Fruit fly (Drosophila melanogaster) whole organism, prepupa: ENCODE results near the gene mio.

Experiments
- CG10631 ChIP-seq: fragments of 200-800 bp; sonication (Bioruptor generic); optimal IDR thresholded peaks from 2 replicates; lab custom pipeline; 2016; ENCODE audit warnings: missing biosample characterization, missing genetic modification characterization
- CG11294 ChIP-seq: fragments of 200-800 bp; sonication (Bioruptor generic); IDR thresholded peaks from 2 replicates; pipeline ENCODE4 v1.3.6; 2022; ENCODE audit warnings: missing biosample characterization, missing genetic modification characterization
- CG1621 ChIP-seq: fragments of 200-800 bp; sonication (Bioruptor generic); optimal IDR thresholded peaks from 3 replicates; lab custom pipeline; 2018; ENCODE audit warnings: missing biosample characterization, mild to moderate bottlenecking, missing genetic modification characterization
- CG16779 ChIP-seq: fragments of 200-800 bp; sonication (Bioruptor generic); optimal IDR thresholded peaks from 3 replicates; lab custom pipeline; 2017; ENCODE audit warnings: missing biosample characterization, mild to moderate bottlenecking, missing genetic modification characterization
- CG34406 ChIP-seq: fragments of 200-800 bp; sonication (Bioruptor generic); optimal IDR thresholded peaks from 3 replicates; lab custom pipeline; 2016; ENCODE audit warnings: missing biosample characterization, missing genetic modification characterization
- CG3919 ChIP-seq: fragments of 200-800 bp; sonication (Bioruptor generic); optimal IDR thresholded peaks from 3 replicates; lab custom pipeline; 2016; ENCODE audit warnings: missing biosample characterization, missing genetic modification characterization
- CG4318 ChIP-seq: fragments of 200-800 bp; sonication (Bioruptor generic); optimal IDR thresholded peaks from 3 replicates; lab custom pipeline; 2017; ENCODE audit warnings: missing biosample characterization, mild to moderate bottlenecking, missing genetic modification characterization
- CG6163 ChIP-seq: fragments of 200-800 bp; sonication (Bioruptor generic); IDR thresholded peaks from 3 replicates; pipeline ENCODE4 v1.3.6; 2022; ENCODE audit warnings: missing biosample characterization, missing genetic modification characterization
- CG6808 ChIP-seq: fragments of 200-800 bp; sonication (Bioruptor generic); optimal IDR thresholded peaks from 3 replicates; lab custom pipeline; 2017; ENCODE audit warnings: missing biosample characterization, missing genetic modification characterization, mild to moderate bottlenecking, moderate library complexity, missing genetic modification reagents
- CG8632 ChIP-seq: fragments of 200-800 bp; sonication (Bioruptor generic); optimal IDR thresholded peaks from 3 replicates; lab custom pipeline; 2016; ENCODE audit warnings: missing biosample characterization, missing genetic modification characterization
- CG9139 ChIP-seq: fragments of 200-800 bp; sonication (Bioruptor generic); optimal IDR thresholded peaks from 3 replicates; lab custom pipeline; 2017; ENCODE audit warnings: missing biosample characterization, mild to moderate bottlenecking, missing genetic modification characterization
- Eip75B ChIP-seq: fragments of 200-800 bp; sonication (Bioruptor generic); optimal IDR thresholded peaks from 3 replicates; lab custom pipeline; 2016; ENCODE audit warnings: missing biosample characterization, missing genetic modification characterization
- Eip78C ChIP-seq: fragments of 200-800 bp; sonication (Bioruptor generic); peaks from one replicate; lab custom pipeline; 2016; ENCODE audit warnings: missing biosample characterization, missing genetic modification characterization
- Ets21C ChIP-seq: fragments of 200-800 bp; sonication (Bioruptor generic); optimal IDR thresholded peaks from 3 replicates; lab custom pipeline; 2016; ENCODE audit warnings: missing biosample characterization, missing genetic modification characterization
- Ets96B ChIP-seq: fragments of 200-800 bp; optimal IDR thresholded peaks from 2 replicates; lab custom pipeline; 2019; ENCODE audit warnings: missing biosample characterization, mild to moderate bottlenecking, missing genetic modification characterization, moderate library complexity
- Gug ChIP-seq: fragments of 200-800 bp; sonication (Bioruptor generic); IDR thresholded peaks from 2 replicates; pipeline ENCODE4 v1.3.6; 2022; ENCODE audit warnings: missing biosample characterization, missing genetic modification characterization
- Hr38 ChIP-seq: sonication (Bioruptor generic); optimal IDR thresholded peaks from 2 replicates; lab custom pipeline; 2016; ENCODE audit warnings: missing biosample characterization, missing genetic modification characterization
- Hr39 ChIP-seq: fragments of 200-800 bp; sonication (Bioruptor generic); optimal IDR thresholded peaks from 2 replicates; lab custom pipeline; 2016; ENCODE audit warnings: missing biosample characterization, missing genetic modification characterization
- Hr4 ChIP-seq: fragments of 200-800 bp; sonication (Bioruptor generic); optimal IDR thresholded peaks from 3 replicates; lab custom pipeline; 2016; ENCODE audit warnings: missing biosample characterization, missing genetic modification characterization
- Lpt ChIP-seq: fragments of 200-800 bp; sonication (Bioruptor generic); optimal IDR thresholded peaks from 3 replicates; lab custom pipeline; 2016; ENCODE audit warnings: missing biosample characterization, missing genetic modification characterization
- OdsH ChIP-seq: fragments of 200-800 bp; sonication (Bioruptor generic); optimal IDR thresholded peaks from 3 replicates; lab custom pipeline; 2016; ENCODE audit warnings: missing biosample characterization, missing genetic modification characterization
- Sox102F ChIP-seq: fragments of 200-800 bp; sonication (Bioruptor generic); optimal IDR thresholded peaks from 2 replicates; lab custom pipeline; 2016; ENCODE audit warnings: missing biosample characterization, mild to moderate bottlenecking, missing genetic modification characterization
- Sox15 ChIP-seq: fragments of 200-800 bp; sonication (Bioruptor generic); optimal IDR thresholded peaks from 3 replicates; lab custom pipeline; 2016; ENCODE audit warnings: missing biosample characterization, missing genetic modification characterization
- achi ChIP-seq: fragments of 200-800 bp; sonication (Bioruptor generic); optimal IDR thresholded peaks from 3 replicates; lab custom pipeline; 2016; ENCODE audit warnings: missing biosample characterization, missing genetic modification characterization
- acj6 ChIP-seq: fragments of 200-800 bp; sonication (Bioruptor generic); optimal IDR thresholded peaks from 3 replicates; lab custom pipeline; 2016; ENCODE audit warnings: missing biosample characterization, missing genetic modification characterization
- cyc ChIP-seq: fragments of 200-800 bp; sonication (Bioruptor generic); optimal IDR thresholded peaks from 3 replicates; lab custom pipeline; 2016; ENCODE audit warnings: missing biosample characterization, missing genetic modification characterization
- dsx ChIP-seq: fragments of 200-800 bp; optimal IDR thresholded peaks from 3 replicates; lab custom pipeline; 2019; ENCODE audit warnings: missing biosample characterization, mild to moderate bottlenecking, missing genetic modification characterization, moderate library complexity; ENCODE audit not compliant: poor library complexity, severe bottlenecking
- eg ChIP-seq: fragments of 200-800 bp; sonication (Bioruptor generic); IDR thresholded peaks from 3 replicates; pipeline ENCODE4 v1.3.6; 2022; ENCODE audit warnings: missing biosample characterization, missing genetic modification characterization
- fd59A ChIP-seq: fragments of 200-800 bp; sonication (Bioruptor generic); optimal IDR thresholded peaks from 2 replicates; lab custom pipeline; 2017; ENCODE audit warnings: missing biosample characterization, mild to moderate bottlenecking, missing genetic modification characterization, missing genetic modification reagents
- lz ChIP-seq: fragments of 200-800 bp; sonication (Bioruptor generic); optimal IDR thresholded peaks from 3 replicates; lab custom pipeline; 2016; ENCODE audit warnings: missing biosample characterization, missing genetic modification characterization
- net ChIP-seq: fragments of 200-800 bp; sonication (Bioruptor generic); optimal IDR thresholded peaks from 3 replicates; lab custom pipeline; 2016; ENCODE audit warnings: missing biosample characterization, missing genetic modification characterization
- pdm3 ChIP-seq: fragments of 200-800 bp; sonication (Bioruptor generic); optimal IDR thresholded peaks from 3 replicates; lab custom pipeline; 2016; ENCODE audit warnings: missing biosample characterization, missing genetic modification characterization
- salr ChIP-seq, 2 experiments: fragments of 200-800 bp; sonication (Bioruptor generic); optimal IDR thresholded peaks; 3 replicates each; lab custom pipeline; 2016 to 2018; ENCODE audit warnings: missing biosample characterization in 2 of 2, missing genetic modification characterization in 2 of 2, mild to moderate bottlenecking in 1 of 2
- ss ChIP-seq, 2 experiments: fragments of 200-800 bp; sonication (Bioruptor generic); optimal IDR thresholded peaks; 2 replicates in 1 of 2; 3 replicates in 1 of 2; lab custom pipeline; 2017 to 2018; ENCODE audit warnings: mild to moderate bottlenecking in 2 of 2, missing biosample characterization in 2 of 2, missing genetic modification characterization in 2 of 2, moderate library complexity in 1 of 2
- svp ChIP-seq: fragments of 200-800 bp; sonication (Bioruptor generic); peaks from one replicate; lab custom pipeline; 2016; ENCODE audit warnings: missing biosample characterization, missing genetic modification characterization
- vri ChIP-seq: fragments of 200-800 bp; sonication (Bioruptor generic); optimal IDR thresholded peaks from 3 replicates; lab custom pipeline; 2016; ENCODE audit warnings: missing biosample characterization, mild to moderate bottlenecking, missing genetic modification characterization

Gene mio

DNA sequence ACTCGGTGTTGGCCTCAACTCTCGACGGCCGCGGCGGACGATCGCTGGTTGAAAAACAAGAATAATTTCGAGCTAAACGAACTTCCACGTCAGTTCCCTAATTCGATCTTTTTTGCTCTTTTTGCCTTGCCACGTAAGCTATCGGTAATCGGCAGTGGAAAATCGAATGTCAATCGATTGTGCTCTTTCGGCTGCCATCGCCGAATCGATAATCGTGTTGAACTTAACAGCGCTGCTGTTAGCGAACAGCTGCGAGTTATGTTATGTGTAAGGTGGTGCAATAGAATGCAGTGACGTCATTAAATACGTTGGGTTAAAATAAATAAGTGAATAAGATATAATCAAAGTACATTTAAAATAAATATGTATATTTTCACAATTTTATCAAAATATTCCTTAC, 19.6 kb downstream of the mio start, which contains the start of gene Sec24CD (continued):
- TF ChIP-seq CG10631 (GFP tag; lab: Kevin White, UChicago), result no peak

DNA sequence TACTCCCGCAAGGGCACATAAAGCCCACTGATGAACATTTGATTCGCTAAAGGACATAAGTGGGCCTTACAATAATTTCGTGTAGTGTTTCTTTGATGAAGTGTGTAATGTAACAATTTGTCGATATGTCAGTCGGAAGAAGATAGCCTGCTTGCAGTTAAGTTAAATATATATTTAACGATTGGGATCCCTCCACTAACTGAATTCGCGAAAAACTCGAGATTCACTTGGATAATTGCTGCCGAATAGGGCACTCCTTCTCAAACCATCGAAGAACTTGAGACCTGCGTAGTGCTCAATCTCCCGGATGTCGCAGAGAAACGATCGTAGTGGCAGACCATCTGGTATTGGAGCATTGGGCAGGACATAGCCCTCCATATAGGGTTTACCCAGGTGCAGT, 21.1 kb downstream of the mio start, which contains the start of gene Tengl3:
Gene Tengl3 (minus strand): TSS at position 101 of the 400 bp plus-strand sequence.
- TF ChIP-seq CG10631 (GFP tag; lab: Kevin White, UChicago) (no peak), lz (GFP tag; lab: Kevin White, UChicago) (no peak), eg (GFP tag; lab: Robert Waterston, UW) (no peak), CG16779 (tag; lab: Kevin White, UChicago) (no peak)
- TF ChIP-seq, all 60 proteins: peak for 0

DNA sequence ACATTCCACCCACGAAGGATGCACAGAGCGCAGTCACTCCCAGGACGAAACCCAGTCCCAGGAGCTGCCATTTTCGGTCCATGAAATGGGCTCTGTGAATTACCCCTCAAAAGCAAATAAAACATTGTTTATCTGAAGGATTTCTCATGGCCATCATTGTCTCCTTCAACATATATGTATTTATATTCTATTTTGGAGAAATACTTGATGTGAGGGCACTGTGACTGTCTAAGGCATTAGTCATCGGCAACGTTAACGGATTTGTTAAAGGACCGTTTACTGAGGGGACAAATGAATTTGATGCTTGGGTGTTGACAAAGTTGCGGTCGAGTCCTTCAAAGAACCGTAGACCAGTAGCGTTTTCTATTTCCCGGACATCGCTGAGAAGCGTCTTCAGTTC, 22.2 kb downstream of the mio start, which contains the start of gene Tengl2:
Gene Tengl2 (minus strand): TSS at position 101 of the 400 bp plus-strand sequence.
- TF ChIP-seq achi (GFP tag; lab: Kevin White, UChicago) (no peak), CG11294 (GFP tag; lab: Robert Waterston, UW) (no peak), CG34406 (GFP tag; lab: Kevin White, UChicago) (no peak), Hr38 (GFP tag; lab: Kevin White, UChicago) (no peak), Sox15 (no peak)

DNA sequence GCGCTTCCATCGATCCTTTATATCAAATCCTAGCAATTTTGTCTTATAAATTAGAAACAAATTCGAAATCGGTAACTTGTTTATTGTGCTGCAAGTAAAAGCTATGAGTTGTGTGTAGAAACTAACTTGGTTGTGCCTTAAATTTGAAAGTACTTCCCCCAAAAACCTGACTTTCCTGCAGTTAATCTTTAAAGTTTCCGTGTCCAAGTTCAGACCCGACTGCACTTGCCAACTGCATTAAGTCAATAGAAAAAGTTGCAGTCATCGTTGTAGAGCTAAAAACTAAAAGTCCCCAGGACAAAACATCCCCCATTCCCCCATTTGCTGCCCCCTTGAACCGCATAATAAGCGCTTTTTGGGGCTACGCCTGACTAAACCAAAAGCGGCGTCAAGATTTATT, 23.4 kb downstream of the mio start, which contains the start of gene Tengl1:
Gene Tengl1 (minus strand): TSS at position 101 of the 400 bp plus-strand sequence.
- TF ChIP-seq CG8632, result no peak
- TF ChIP-seq cyc (GFP tag; lab: Kevin White, UChicago), result no peak
- TF ChIP-seq acj6, result no peak
- no peak for TF ChIP-seq OdsH (GFP tag; lab: Kevin White, UChicago)
- TF ChIP-seq dsx (GFP tag; lab: Kevin White, UChicago), result no peak
- no peak for TF ChIP-seq CG4318 (GFP tag; lab: Kevin White, UChicago)

DNA sequence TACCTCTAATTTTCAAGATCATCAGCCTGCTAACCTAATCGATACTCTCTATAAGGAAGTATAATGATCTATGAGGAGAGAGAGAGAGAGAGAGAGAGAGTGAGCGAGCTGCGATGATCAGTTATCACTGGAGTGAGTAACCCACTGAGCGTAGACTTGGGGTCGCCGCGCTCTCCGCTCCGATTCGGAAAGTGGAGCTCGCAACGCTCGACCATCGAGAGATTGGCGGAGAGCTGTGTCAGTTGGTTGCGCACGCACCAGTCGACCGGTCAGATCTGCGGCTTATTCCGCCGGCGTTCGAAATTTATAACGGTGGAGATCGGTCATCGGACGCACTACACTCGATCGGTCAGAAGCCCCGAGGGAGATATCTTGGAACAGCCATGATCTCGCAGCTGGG, 25.0 kb downstream of the mio start, which contains the start of gene CG4267:
Gene CG4267 (plus strand): TSS at position 240 of the 400 bp plus-strand sequence.
- TF ChIP-seq CG4318 (GFP tag; lab: Kevin White, UChicago), result no peak
- TF ChIP-seq CG10631 (GFP tag; lab: Kevin White, UChicago), result no peak
- TF ChIP-seq Sox102F, result no peak
- 0 out of 3 replicates have a peak, but pooled peaks have one; percentile 25 for TF ChIP-seq eg (GFP tag; lab: Robert Waterston, UW)
- TF ChIP-seq Eip78C (GFP tag; lab: Kevin White, UChicago), result peak; percentile 64
- TF ChIP-seq svp (GFP tag; lab: Kevin White, UChicago), result peak; percentile 93
- no peak for TF ChIP-seq Gug
- TF ChIP-seq ss (GFP tag; optimal IDR thresholded peaks at IDR 0.05; lab: Kevin White, UChicago), result no peak
- TF ChIP-seq salr (GFP tag; optimal IDR thresholded peaks at IDR 0.05; lab: Kevin White, UChicago), result no peak
- no peak for TF ChIP-seq Hr38 (GFP tag; lab: Kevin White, UChicago)
- no peak for TF ChIP-seq Lpt (GFP tag; lab: Kevin White, UChicago)
- no peak for TF ChIP-seq net (GFP tag; lab: Kevin White, UChicago)
- no peak for TF ChIP-seq Eip75B (GFP tag; lab: Kevin White, UChicago)
- TF ChIP-seq Hr39 (GFP tag; lab: Kevin White, UChicago), result no peak
- peak; percentile 44; the same call in 1 of the 3 replicates for TF ChIP-seq CG6163 (GFP tag; lab: Robert Waterston, UW)

DNA sequence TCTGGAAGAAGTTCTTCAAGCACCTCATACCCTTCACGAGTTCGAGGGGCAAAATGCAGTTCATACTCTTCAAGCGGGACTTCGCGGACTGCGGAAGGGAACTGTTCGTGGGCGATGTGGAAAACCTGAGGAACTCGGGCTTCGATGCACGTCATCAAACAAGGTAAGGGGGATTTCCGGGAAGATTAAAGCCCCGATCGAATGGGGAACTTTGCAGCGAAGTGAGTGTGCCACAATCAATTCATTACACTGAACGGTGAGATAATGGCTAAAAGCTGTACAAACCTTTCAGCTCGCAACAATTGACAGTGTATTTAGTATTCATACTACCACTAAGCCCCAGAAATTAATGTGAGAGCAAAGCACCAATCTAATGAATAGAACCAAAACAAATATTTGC, 25.7 kb downstream of the mio start:
- TF ChIP-seq Hr38 (GFP tag; lab: Kevin White, UChicago) (no peak), eg (GFP tag; lab: Robert Waterston, UW) (no peak), Eip78C (GFP tag; lab: Kevin White, UChicago) (no peak), CG9139 (GFP tag; lab: Kevin White, UChicago) (no peak), Hr39 (GFP tag; lab: Kevin White, UChicago) (no peak), vri (GFP tag; lab: Kevin White, UChicago) (no peak), Ets21C (GFP tag; lab: Kevin White, UChicago) (no peak), Hr4 (no peak), pdm3 (GFP tag; lab: Kevin White, UChicago) (no peak), fd59A (GFP tag; lab: Kevin White, UChicago) (no peak), CG1621 (tag; lab: Kevin White, UChicago) (no peak), dsx (GFP tag; lab: Kevin White, UChicago) (no peak), Gug (no peak), CG11294 (GFP tag; lab: Robert Waterston, UW) (no peak), Ets96B (tag; lab: Kevin White, UChicago) (no peak), CG3919 (GFP tag; lab: Kevin White, UChicago) (no peak), CG6808 (GFP tag; lab: Kevin White, UChicago) (no peak)
